Worm (Caenorhabditis elegans) whole organism, late embryonic: ENCODE results near the gene aqp-1.

Experiments used
- ceh-19 ChIP-seq: fragments of 200-800 bp; sonication (Bioruptor generic); optimal IDR thresholded peaks from 2 replicates; lab custom pipeline; 2018; ENCODE audit warnings: mild to moderate bottlenecking, missing genetic modification characterization, missing compliant biosample characterization
- ceh-30 ChIP-seq: fragments of 150-350 bp; optimal IDR thresholded peaks from 2 replicates; lab custom pipeline; 2014; ENCODE audit warnings: missing biosample characterization, missing genetic modification characterization
- ceh-48 ChIP-seq: sonication (generic microtip); optimal IDR thresholded peaks from 2 replicates; lab custom pipeline; 2016; ENCODE audit warnings: missing genetic modification characterization, inconsistent platforms, missing compliant biosample characterization
- che-1 ChIP-seq: sonication (generic microtip); optimal IDR thresholded peaks from 2 replicates; lab custom pipeline; 2016; ENCODE audit warnings: mild to moderate bottlenecking, missing genetic modification characterization, missing compliant biosample characterization
- dmd-4 ChIP-seq: sonication (generic microtip); optimal IDR thresholded peaks from 2 replicates; lab custom pipeline; 2016; ENCODE audit warnings: borderline replicate concordance, missing genetic modification characterization, missing compliant biosample characterization
- elt-2 ChIP-seq: sonication (generic microtip); optimal IDR thresholded peaks from 2 replicates; lab custom pipeline; 2016; ENCODE audit warnings: missing genetic modification reagents, missing genetic modification characterization, missing compliant biosample characterization
- fkh-10 ChIP-seq: fragments of 150-350 bp; optimal IDR thresholded peaks from 2 replicates; lab custom pipeline; 2014; ENCODE audit warnings: missing biosample characterization, missing genetic modification reagents, missing genetic modification characterization
- nfya-1 ChIP-seq: sonication (generic microtip); optimal IDR thresholded peaks from 2 replicates; lab custom pipeline; 2017; ENCODE audit warnings: missing genetic modification characterization, mild to moderate bottlenecking, missing compliant biosample characterization, antibody characterized with exemption, moderate library complexity
- nhr-11 ChIP-seq: fragments of 150-350 bp; optimal IDR thresholded peaks from 2 replicates; lab custom pipeline; 2014; ENCODE audit warnings: missing biosample characterization, missing genetic modification characterization
- nhr-232 ChIP-seq: sonication (generic microtip); optimal IDR thresholded peaks from 2 replicates; lab custom pipeline; 2016; ENCODE audit warnings: missing genetic modification characterization, missing compliant biosample characterization
- pax-1 ChIP-seq: fragments of 150-350 bp; optimal IDR thresholded peaks from 2 replicates; lab custom pipeline; 2014; ENCODE audit warnings: missing biosample characterization, missing genetic modification characterization
- pqm-1 ChIP-seq: sonication (generic microtip); optimal IDR thresholded peaks from 2 replicates; lab custom pipeline; 2016; ENCODE audit warnings: missing genetic modification characterization, missing compliant biosample characterization
- syd-9 ChIP-seq: sonication (generic microtip); optimal IDR thresholded peaks from 2 replicates; lab custom pipeline; 2016; ENCODE audit warnings: mild to moderate bottlenecking, missing genetic modification characterization, moderate library complexity, missing compliant biosample characterization
- unc-86 ChIP-seq: sonication (generic microtip); optimal IDR thresholded peaks from 2 replicates; lab custom pipeline; 2016; ENCODE audit warnings: missing genetic modification characterization, missing compliant biosample characterization

DNA sequence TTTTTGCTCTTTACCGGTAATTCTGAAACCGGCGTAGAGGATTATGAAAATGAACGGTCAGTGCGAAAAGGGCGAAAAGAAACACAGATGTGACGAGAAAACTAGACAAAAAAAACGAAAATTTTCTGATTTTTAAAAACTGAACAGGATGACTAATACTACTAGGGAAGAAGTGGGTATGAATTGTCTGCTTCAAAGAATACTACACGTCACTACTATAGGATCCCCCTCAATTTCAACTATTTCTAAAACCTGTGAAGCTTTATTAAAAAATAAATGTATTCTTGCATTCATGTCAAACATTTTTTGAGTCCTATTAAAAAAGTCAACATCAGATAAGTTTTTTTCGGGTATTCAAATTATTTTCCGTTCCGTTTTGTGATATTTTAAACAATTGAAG lies 14.1 kb downstream of the aqp-1 start:
- TF ChIP-seq fkh-10 (GFP tag; lab: Kevin White, UChicago) (no peak), nhr-11 (tag; lab: Kevin White, UChicago) (no peak), elt-2 (tag; lab: Kevin White, UChicago) (no peak), pqm-1 (tag; lab: Kevin White, UChicago) (no peak), pax-1 (tag; lab: Kevin White, UChicago) (no peak), ceh-48 (no peak), nhr-232 (no peak), che-1 (tag; lab: Kevin White, UChicago) (no peak), dmd-4 (tag; lab: Kevin White, UChicago) (no peak), ceh-30 (tag; lab: Kevin White, UChicago) (no peak), nfya-1 (tag; lab: Kevin White, UChicago) (no peak), unc-86 (tag; lab: Kevin White, UChicago) (no peak), ceh-19 (GFP tag; lab: Kevin White, UChicago) (no peak), syd-9 (tag; lab: Kevin White, UChicago) (no peak)
